Worm (Caenorhabditis elegans): ENCODE data around the gene F11A5.16.

DNA sequence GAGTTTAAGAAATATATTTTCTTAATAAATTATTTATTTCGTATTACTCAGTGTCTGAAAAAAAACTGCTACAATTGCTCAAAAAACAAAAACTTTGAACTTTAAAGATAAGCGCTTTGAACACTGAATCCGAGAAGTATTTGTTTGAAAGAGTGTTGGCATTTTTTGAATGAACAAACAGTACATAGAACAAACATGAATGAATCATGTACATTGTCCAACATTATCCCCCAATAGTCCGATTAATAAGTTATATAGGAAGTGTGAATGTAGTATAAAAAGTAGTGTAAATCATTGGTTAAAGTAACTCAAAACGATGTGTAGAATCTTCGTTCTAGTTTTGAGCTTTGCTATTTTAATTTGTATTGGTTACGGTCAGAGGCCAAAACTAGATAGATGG, 9.0 kb upstream of the F11A5.16 start, which contains the start of gene F11A5.17:
- TF ChIP-seq W03F9.2 (tag; optimal IDR thresholded peaks at IDR 0.05) (no peak), him-1 (tag; optimal IDR thresholded peaks at IDR 0.05) (no peak), dao-5 (tag; optimal IDR thresholded peaks at IDR 0.05) (no peak)
